Worm (Caenorhabditis elegans): ENCODE measurements around the gene wip-1.
A peak's percentile ranks its signal among the peaks of the same experiment; 100 is the strongest.

wip-1 gene

ce11 chrIII:5047175-5047574 lies 28.7 kb downstream of the wip-1 start, which contains the start of gene txbp-3 (continued):
- TF ChIP-seq pag-3 (tag; optimal IDR thresholded peaks at IDR 0.05; ENCODE audit: borderline replicate concordance): no peak
- TF ChIP-seq pros-1 (tag; optimal IDR thresholded peaks at IDR 0.05): no peak
- TF ChIP-seq ceh-14 (tag; optimal IDR thresholded peaks at IDR 0.05): no peak
- TF ChIP-seq ceh-2 (tag; optimal IDR thresholded peaks at IDR 0.05): no peak
- no peak for TF ChIP-seq dve-1 (tag; optimal IDR thresholded peaks at IDR 0.05)
- TF ChIP-seq syd-9 (tag; optimal IDR thresholded peaks at IDR 0.05): no peak
- TF ChIP-seq elt-4 (tag; optimal IDR thresholded peaks at IDR 0.05): no peak
- no peak for TF ChIP-seq ceh-9 (tag; optimal IDR thresholded peaks at IDR 0.05)
- TF ChIP-seq ztf-16 (tag; optimal IDR thresholded peaks at IDR 0.05): no peak
- no peak for TF ChIP-seq Y22D7AL.16 (tag; optimal IDR thresholded peaks at IDR 0.05)
- TF ChIP-seq hlh-30 (tag; optimal IDR thresholded peaks at IDR 0.05; ENCODE audit: insufficient read depth): peak; percentile 45
- no peak for TF ChIP-seq ceh-22 (tag; optimal IDR thresholded peaks at IDR 0.05)
- no peak for TF ChIP-seq mec-3 (tag; optimal IDR thresholded peaks at IDR 0.05; ENCODE audit: borderline replicate concordance)
- no peak for TF ChIP-seq tbx-7 (tag; optimal IDR thresholded peaks at IDR 0.05)
- TF ChIP-seq rnt-1 (tag; optimal IDR thresholded peaks at IDR 0.05): no peak
- TF ChIP-seq hlh-13 (GFP tag; optimal IDR thresholded peaks at IDR 0.05): no peak
- TF ChIP-seq ceh-48 (tag; optimal IDR thresholded peaks at IDR 0.05): no peak
- no peak for TF ChIP-seq che-1 (tag; optimal IDR thresholded peaks at IDR 0.05)
- peak; percentile 30 for TF ChIP-seq nfya-1 (tag; optimal IDR thresholded peaks at IDR 0.05)
- TF ChIP-seq pha-2 (tag; optimal IDR thresholded peaks at IDR 0.05): no peak
- TF ChIP-seq unc-42 (tag; optimal IDR thresholded peaks at IDR 0.05): peak; percentile 85
- no peak for TF ChIP-seq gmeb-2 (tag; optimal IDR thresholded peaks at IDR 0.05)
- TF ChIP-seq hlh-15 (tag; optimal IDR thresholded peaks at IDR 0.05): no peak
- 0 out of 2 replicates have a peak, but pooled peaks have one; percentile 18 for TF ChIP-seq sox-2 (GFP tag; IDR thresholded peaks at IDR 0.05)
- no peak for TF ChIP-seq ceh-18 (tag; optimal IDR thresholded peaks at IDR 0.05)
- no peak for TF ChIP-seq ceh-30 (tag; optimal IDR thresholded peaks at IDR 0.05)

ce11 chrIII:5047740-5048139 lies 29.3 kb downstream of the wip-1 start, which contains the start of gene C45G9.5:
Gene C45G9.5 (plus strand): TSS chrIII:5048117.
- TF ChIP-seq hlh-6 (tag; optimal IDR thresholded peaks at IDR 0.05) (no peak), nhr-232 (tag; optimal IDR thresholded peaks at IDR 0.05) (no peak), ceh-31 (tag; optimal IDR thresholded peaks at IDR 0.05) (no peak), pqm-1 (tag; optimal IDR thresholded peaks at IDR 0.05) (no peak), pag-3 (tag; optimal IDR thresholded peaks at IDR 0.05; ENCODE audit: borderline replicate concordance) (no peak), dmd-4 (tag; optimal IDR thresholded peaks at IDR 0.05; ENCODE audit: borderline replicate concordance) (no peak), ref-2 (tag; optimal IDR thresholded peaks at IDR 0.05) (no peak), K09A11.1 (tag; optimal IDR thresholded peaks at IDR 0.05; ENCODE audit: insufficient read depth) (no peak), hlh-15 (tag; optimal IDR thresholded peaks at IDR 0.05) (no peak), che-1 (tag; optimal IDR thresholded peaks at IDR 0.05) (no peak)

- no peak for TF ChIP-seq npax-4 (tag; optimal IDR thresholded peaks at IDR 0.05)
- no peak for TF ChIP-seq rnt-1 (tag; optimal IDR thresholded peaks at IDR 0.05)
- no peak for TF ChIP-seq ceh-24 (tag; optimal IDR thresholded peaks at IDR 0.05)
- no peak for TF ChIP-seq unc-86 (tag; optimal IDR thresholded peaks at IDR 0.05)
- no peak for TF ChIP-seq hlh-13 (GFP tag; optimal IDR thresholded peaks at IDR 0.05)
- no peak for TF ChIP-seq ceh-6 (GFP tag; optimal IDR thresholded peaks at IDR 0.05)
- no peak for TF ChIP-seq ahr-1 (tag; optimal IDR thresholded peaks at IDR 0.05)
- TF ChIP-seq syd-9 (tag; optimal IDR thresholded peaks at IDR 0.05): no peak
- no peak for TF ChIP-seq unc-3 (GFP tag; conservative IDR thresholded peaks at IDR 0.05)
- TF ChIP-seq unc-3 (tag; optimal IDR thresholded peaks at IDR 0.05): no peak
- no peak for TF ChIP-seq elt-2 (tag; optimal IDR thresholded peaks at IDR 0.05)
- TF ChIP-seq sox-4 (tag; optimal IDR thresholded peaks at IDR 0.05): no peak
- no peak for TF ChIP-seq pag-3 (tag; optimal IDR thresholded peaks at IDR 0.05; ENCODE audit: borderline replicate concordance)
- no peak for TF ChIP-seq ets-4 (tag; optimal IDR thresholded peaks at IDR 0.05)
- no peak for TF ChIP-seq elt-4 (tag; optimal IDR thresholded peaks at IDR 0.05)
- no peak for TF ChIP-seq nhr-11 (tag; optimal IDR thresholded peaks at IDR 0.05)
- no peak for TF ChIP-seq fax-1 (tag; optimal IDR thresholded peaks at IDR 0.05)
- no peak for TF ChIP-seq ceh-48 (tag; optimal IDR thresholded peaks at IDR 0.05)
- no peak for TF ChIP-seq ceh-30 (tag; optimal IDR thresholded peaks at IDR 0.05)
- no peak for TF ChIP-seq tbx-7 (tag; optimal IDR thresholded peaks at IDR 0.05)
- TF ChIP-seq F13H6.1 (tag; optimal IDR thresholded peaks at IDR 0.05): no peak
These were observed 33.5 kb downstream of the wip-1 start, which contains the start of gene C45G9.15 for ce11 chrIII:5051949-5052348. Gene C45G9.15 (minus strand): TSS chrIII:5052049.

Data from whole organism, late embryonic.